Worm (Caenorhabditis elegans): ENCODE results near the gene npp-18.

Gene npp-18

DNA sequence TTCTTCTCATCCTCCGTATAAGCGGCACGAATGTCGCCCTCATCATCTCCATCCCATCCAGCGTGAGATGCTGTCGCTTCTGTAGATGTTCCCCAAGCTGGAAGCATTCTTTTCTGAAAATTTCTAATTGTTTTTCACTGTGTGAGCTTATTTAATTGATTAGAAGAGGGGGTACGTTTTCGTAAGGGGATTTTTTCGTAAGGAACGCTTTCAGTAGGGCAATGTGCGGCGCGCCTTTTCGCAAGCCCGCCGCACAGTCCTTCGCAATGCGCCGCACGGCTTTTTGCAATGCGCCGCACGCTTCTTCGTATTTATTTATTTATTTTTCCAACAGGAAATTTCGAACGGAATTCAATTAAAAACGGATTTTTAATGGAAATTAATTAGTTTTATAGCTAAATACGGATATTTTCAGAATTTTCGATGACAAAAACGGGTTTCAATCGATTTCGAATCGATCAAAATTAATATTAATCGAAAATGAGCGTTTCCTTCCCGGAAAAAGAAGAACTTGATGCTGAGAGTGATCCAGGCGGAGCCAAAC is 3.6 kb upstream of the npp-18 start, which contains the start of gene set-25:
Gene set-25 (minus strand): TSS at position 120 of the 544 bp plus-strand sequence.
- TF ChIP-seq sea-1 (GFP tag; conservative IDR thresholded peaks at IDR 0.05) = peak; percentile 53; the same call in 1 of the 2 replicates
- peak; percentile 47; the same call in 1 of the 2 replicates for TF ChIP-seq scrt-1 (GFP tag; IDR thresholded peaks at IDR 0.05)
- peak; percentile 51; the same call in 1 of the 2 replicates for TF ChIP-seq tbx-11 (GFP tag; IDR thresholded peaks at IDR 0.05)
- peak; percentile 80 for TF ChIP-seq pes-1 (GFP tag; IDR thresholded peaks at IDR 0.05)
- TF ChIP-seq ceh-13 (GFP tag; optimal IDR thresholded peaks at IDR 0.05) = peak; percentile 14

ce11 chrIII:13298722-13299431 is 2.2 kb downstream of the npp-18 start, which contains the start of gene pgm-2:
TSS of gene pgm-2 (plus strand) at chrIII:13299378.
- TF ChIP-seq ets-7 (tag; optimal IDR thresholded peaks at IDR 0.05) = no peak
- TF ChIP-seq scrt-1 (GFP tag; IDR thresholded peaks at IDR 0.05) = no peak
- peak; percentile 46 for TF ChIP-seq tra-4 (tag; optimal IDR thresholded peaks at IDR 0.05)
- no peak for TF ChIP-seq hmbx-1 (tag; optimal IDR thresholded peaks at IDR 0.05)
- TF ChIP-seq ceh-13 (GFP tag; optimal IDR thresholded peaks at IDR 0.05) = no peak
- TF ChIP-seq tbx-11 (GFP tag; IDR thresholded peaks at IDR 0.05) = no peak
- no peak for TF ChIP-seq hnd-1 (tag; optimal IDR thresholded peaks at IDR 0.05)
- TF ChIP-seq pes-1 (GFP tag; IDR thresholded peaks at IDR 0.05) = no peak
- TF ChIP-seq sea-1 (GFP tag; conservative IDR thresholded peaks at IDR 0.05) = no peak
- TF ChIP-seq hmg-4 (GFP tag; optimal IDR thresholded peaks at IDR 0.05) = no peak
- TF ChIP-seq tbx-37 (GFP tag; conservative IDR thresholded peaks at IDR 0.05) = no peak
- TF ChIP-seq F13C5.2 (tag; optimal IDR thresholded peaks at IDR 0.05) = no peak
- peak; percentile 32 for TF ChIP-seq ama-1 (optimal IDR thresholded peaks at IDR 0.05)
- TF ChIP-seq aly-1 (tag; optimal IDR thresholded peaks at IDR 0.05) = peak; percentile 12
- TF ChIP-seq ceh-36 (tag; optimal IDR thresholded peaks at IDR 0.05) = no peak
- no peak for TF ChIP-seq flt-1 (GFP tag; IDR thresholded peaks at IDR 0.05)
- TF ChIP-seq B0310.2 (tag; optimal IDR thresholded peaks at IDR 0.05) = no peak

DNA sequence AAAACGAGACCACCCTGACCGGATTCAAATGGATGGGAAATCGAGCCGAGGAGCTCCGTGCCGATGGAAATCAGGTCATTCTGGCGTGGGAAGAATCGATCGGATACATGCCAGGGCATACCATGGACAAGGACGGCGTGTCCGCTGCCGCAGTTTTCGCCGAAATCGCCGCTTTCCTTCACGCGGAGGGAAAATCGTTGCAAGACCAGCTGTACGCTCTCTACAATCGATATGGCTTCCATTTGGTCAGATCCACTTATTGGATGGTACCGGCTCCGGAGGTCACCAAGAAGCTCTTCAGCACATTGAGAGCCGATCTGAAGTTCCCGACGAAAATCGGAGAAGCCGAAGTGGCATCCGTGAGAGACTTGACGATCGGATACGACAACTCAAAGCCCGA is 5.3 kb downstream of the npp-18 start:
- no peak for TF ChIP-seq scrt-1 (GFP tag; IDR thresholded peaks at IDR 0.05)
- TF ChIP-seq ceh-36 (tag; optimal IDR thresholded peaks at IDR 0.05) = no peak
- no peak for TF ChIP-seq tra-4 (tag; optimal IDR thresholded peaks at IDR 0.05)
- TF ChIP-seq hmbx-1 (tag; optimal IDR thresholded peaks at IDR 0.05) = no peak
- no peak for TF ChIP-seq hmg-4 (GFP tag; optimal IDR thresholded peaks at IDR 0.05)
- TF ChIP-seq ets-7 (tag; optimal IDR thresholded peaks at IDR 0.05) = no peak
- TF ChIP-seq hnd-1 (tag; optimal IDR thresholded peaks at IDR 0.05) = no peak
- no peak for TF ChIP-seq ama-1 (optimal IDR thresholded peaks at IDR 0.05)
- no peak for TF ChIP-seq tbx-37 (GFP tag; conservative IDR thresholded peaks at IDR 0.05)
- no peak for TF ChIP-seq flt-1 (GFP tag; IDR thresholded peaks at IDR 0.05)
- no peak for TF ChIP-seq F13C5.2 (tag; optimal IDR thresholded peaks at IDR 0.05)
- TF ChIP-seq tbx-11 (GFP tag; IDR thresholded peaks at IDR 0.05) = no peak
- no peak for TF ChIP-seq ceh-13 (GFP tag; optimal IDR thresholded peaks at IDR 0.05)
- TF ChIP-seq B0310.2 (tag; optimal IDR thresholded peaks at IDR 0.05) = no peak
- no peak for TF ChIP-seq pes-1 (GFP tag; IDR thresholded peaks at IDR 0.05)

DNA sequence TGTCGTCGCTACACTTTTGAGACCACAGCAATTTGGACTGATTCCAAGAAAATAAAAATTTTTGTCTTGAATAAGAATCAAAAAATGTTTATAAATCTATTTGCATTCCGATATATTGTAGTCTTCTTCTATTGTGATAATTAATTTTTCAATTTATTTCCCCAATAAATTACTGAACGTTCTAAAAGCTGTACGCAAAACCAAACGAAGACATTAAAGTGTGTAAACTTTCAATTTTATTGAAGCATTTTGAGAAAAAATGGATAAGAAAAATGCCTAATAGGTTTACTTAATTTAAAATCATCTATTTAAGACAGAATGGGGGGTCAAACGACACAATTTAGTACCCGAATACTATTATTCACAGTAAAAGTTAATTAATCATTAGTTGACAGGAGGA is 5.9 kb downstream of the npp-18 start:
- TF ChIP-seq ceh-36 (tag; optimal IDR thresholded peaks at IDR 0.05) (no peak), ama-1 (optimal IDR thresholded peaks at IDR 0.05) (no peak), B0310.2 (tag; optimal IDR thresholded peaks at IDR 0.05) (no peak), flt-1 (GFP tag; IDR thresholded peaks at IDR 0.05) (no peak), pes-1 (GFP tag; IDR thresholded peaks at IDR 0.05) (no peak), hnd-1 (tag; optimal IDR thresholded peaks at IDR 0.05) (no peak), sea-1 (GFP tag; conservative IDR thresholded peaks at IDR 0.05) (no peak), tbx-11 (GFP tag; IDR thresholded peaks at IDR 0.05) (no peak)

ce11 chrIII:13305537-13305936 is 8.9 kb downstream of the npp-18 start:
- TF ChIP-seq tra-4 (tag; optimal IDR thresholded peaks at IDR 0.05) (no peak), hmbx-1 (tag; optimal IDR thresholded peaks at IDR 0.05) (no peak), tbx-37 (GFP tag; conservative IDR thresholded peaks at IDR 0.05) (no peak), F13C5.2 (tag; optimal IDR thresholded peaks at IDR 0.05) (no peak), tbx-11 (GFP tag; IDR thresholded peaks at IDR 0.05) (no peak), aly-1 (tag; optimal IDR thresholded peaks at IDR 0.05) (no peak), scrt-1 (GFP tag; IDR thresholded peaks at IDR 0.05) (no peak), sea-1 (GFP tag; conservative IDR thresholded peaks at IDR 0.05) (no peak), ceh-13 (GFP tag; optimal IDR thresholded peaks at IDR 0.05) (no peak), pes-1 (GFP tag; IDR thresholded peaks at IDR 0.05) (no peak), B0310.2 (tag; optimal IDR thresholded peaks at IDR 0.05) (no peak), ceh-36 (tag; optimal IDR thresholded peaks at IDR 0.05) (no peak), hnd-1 (tag; optimal IDR thresholded peaks at IDR 0.05) (no peak), ets-7 (tag; optimal IDR thresholded peaks at IDR 0.05) (no peak), hmg-4 (GFP tag; optimal IDR thresholded peaks at IDR 0.05) (no peak), ama-1 (optimal IDR thresholded peaks at IDR 0.05) (no peak), flt-1 (GFP tag; IDR thresholded peaks at IDR 0.05) (no peak)

ce11 chrIII:13307107-13307506 is 10.5 kb downstream of the npp-18 start, which contains the start of the genes klp-19 and slc-36.1:
TSS of gene klp-19 (minus strand) at chrIII:13307259.
TSS of gene slc-36.1 (plus strand) at chrIII:13307502.
- TF ChIP-seq scrt-1 (GFP tag; IDR thresholded peaks at IDR 0.05) (no peak), pes-1 (GFP tag; IDR thresholded peaks at IDR 0.05) (no peak), tbx-37 (GFP tag; conservative IDR thresholded peaks at IDR 0.05) (no peak), hnd-1 (tag; optimal IDR thresholded peaks at IDR 0.05) (no peak), sea-1 (GFP tag; conservative IDR thresholded peaks at IDR 0.05) (no peak), F13C5.2 (tag; optimal IDR thresholded peaks at IDR 0.05) (peak; percentile 19), hmg-4 (GFP tag; optimal IDR thresholded peaks at IDR 0.05) (no peak)

DNA sequence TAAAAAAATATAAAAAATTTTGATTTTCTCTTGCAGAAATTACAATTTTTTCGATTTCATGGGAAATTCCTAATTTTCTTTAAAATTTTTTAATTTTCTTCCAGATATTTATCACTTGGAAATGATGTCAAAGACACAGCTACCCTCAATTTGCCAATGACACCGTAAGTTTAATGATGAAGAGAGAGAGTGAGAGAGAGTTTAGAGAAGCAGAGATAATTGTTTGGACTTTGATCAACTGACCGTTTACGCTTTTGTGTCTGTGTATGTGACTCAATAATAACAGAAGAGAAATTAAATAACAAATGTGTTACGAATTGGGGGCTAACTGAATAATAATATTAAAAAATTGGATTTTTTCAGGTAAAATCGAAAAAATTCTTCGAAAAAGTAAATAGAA is 13.9 kb downstream of the npp-18 start:
- no peak for TF ChIP-seq aly-1 (tag; optimal IDR thresholded peaks at IDR 0.05)
- no peak for TF ChIP-seq ets-7 (tag; optimal IDR thresholded peaks at IDR 0.05)
- TF ChIP-seq sea-1 (GFP tag; conservative IDR thresholded peaks at IDR 0.05) = no peak
- TF ChIP-seq tra-4 (tag; optimal IDR thresholded peaks at IDR 0.05) = no peak
- TF ChIP-seq hnd-1 (tag; optimal IDR thresholded peaks at IDR 0.05) = no peak
- no peak for TF ChIP-seq tbx-37 (GFP tag; conservative IDR thresholded peaks at IDR 0.05)
- no peak for TF ChIP-seq F13C5.2 (tag; optimal IDR thresholded peaks at IDR 0.05)
- TF ChIP-seq ceh-36 (tag; optimal IDR thresholded peaks at IDR 0.05) = no peak
- TF ChIP-seq flt-1 (GFP tag; IDR thresholded peaks at IDR 0.05) = no peak
- no peak for TF ChIP-seq pes-1 (GFP tag; IDR thresholded peaks at IDR 0.05)
- TF ChIP-seq ceh-13 (GFP tag; optimal IDR thresholded peaks at IDR 0.05) = no peak
- no peak for TF ChIP-seq hmbx-1 (tag; optimal IDR thresholded peaks at IDR 0.05)
- no peak for TF ChIP-seq tbx-11 (GFP tag; IDR thresholded peaks at IDR 0.05)
- TF ChIP-seq hmg-4 (GFP tag; optimal IDR thresholded peaks at IDR 0.05) = no peak
- no peak for TF ChIP-seq scrt-1 (GFP tag; IDR thresholded peaks at IDR 0.05)
- no peak for TF ChIP-seq B0310.2 (tag; optimal IDR thresholded peaks at IDR 0.05)
- TF ChIP-seq ama-1 (optimal IDR thresholded peaks at IDR 0.05) = no peak
